Fruit fly (Drosophila melanogaster) whole organism, embryonic: ENCODE measurements around the gene kri.

Experiments
- Atf6 ChIP-seq: fragments of 200-800 bp; sonication (Bioruptor generic); IDR thresholded peaks from 2 replicates; pipeline ENCODE4 v1.3.6; 2022; ENCODE audit warnings: missing biosample characterization, missing genetic modification characterization
- BtbVII ChIP-seq: fragments of 200-800 bp; sonication (Bioruptor generic); optimal IDR thresholded peaks from 3 replicates; lab custom pipeline; 2017; ENCODE audit warnings: missing biosample characterization, mild to moderate bottlenecking, missing genetic modification characterization
- C15 ChIP-seq: fragments of 200-800 bp; sonication (Bioruptor generic); IDR thresholded peaks from 3 replicates; pipeline ENCODE4 v1.3.6; 2022; ENCODE audit warnings: missing biosample characterization, missing genetic modification characterization
- CG10543 ChIP-seq: fragments of 200-800 bp; sonication (Bioruptor generic); optimal IDR thresholded peaks from 3 replicates; lab custom pipeline; 2017; ENCODE audit warnings: missing biosample characterization, mild to moderate bottlenecking, missing genetic modification characterization, moderate library complexity
- CG10979 ChIP-seq: fragments of 200-800 bp; sonication (Bioruptor generic); optimal IDR thresholded peaks from 2 replicates; lab custom pipeline; 2018; ENCODE audit warnings: missing biosample characterization, mild to moderate bottlenecking, missing genetic modification characterization, moderate library complexity
- CG12071 ChIP-seq: fragments of 200-800 bp; sonication (Bioruptor generic); optimal IDR thresholded peaks from 3 replicates; lab custom pipeline; 2018; ENCODE audit warnings: missing biosample characterization, mild to moderate bottlenecking, missing genetic modification characterization
- CG12236 ChIP-seq: fragments of 200-800 bp; sonication (Bioruptor generic); optimal IDR thresholded peaks from 2 replicates; lab custom pipeline; 2016; ENCODE audit warnings: missing biosample characterization, missing genetic modification characterization
- CG13287 ChIP-seq: fragments of 200-800 bp; sonication (Bioruptor generic); IDR thresholded peaks from 2 replicates; pipeline ENCODE4 v1.3.6; 2022; ENCODE audit warnings: missing biosample characterization, missing genetic modification characterization; ENCODE audit not compliant: partially characterized antibody
- CG13894 ChIP-seq: fragments of 200-800 bp; sonication (Bioruptor generic); optimal IDR thresholded peaks from 3 replicates; lab custom pipeline; 2018; ENCODE audit warnings: missing biosample characterization, mild to moderate bottlenecking, missing genetic modification characterization, moderate library complexity
- CG15479 ChIP-seq: fragments of 200-800 bp; sonication (Bioruptor generic); optimal IDR thresholded peaks from 3 replicates; lab custom pipeline; 2019; ENCODE audit warnings: missing biosample characterization, mild to moderate bottlenecking, missing genetic modification characterization, moderate library complexity
- CG17359 ChIP-seq: fragments of 200-800 bp; sonication (Bioruptor generic); optimal IDR thresholded peaks from 3 replicates; lab custom pipeline; 2018; ENCODE audit warnings: missing biosample characterization, mild to moderate bottlenecking, missing genetic modification characterization, moderate library complexity
- CG18599 ChIP-seq: fragments of 200-800 bp; sonication (Bioruptor generic); optimal IDR thresholded peaks from 3 replicates; lab custom pipeline; 2017; ENCODE audit warnings: missing biosample characterization, missing genetic modification characterization, mild to moderate bottlenecking, moderate library complexity, missing genetic modification reagents
- CG34376 ChIP-seq: fragments of 200-800 bp; sonication (Bioruptor generic); optimal IDR thresholded peaks from 2 replicates; lab custom pipeline; 2018; ENCODE audit warnings: missing biosample characterization, mild to moderate bottlenecking, missing genetic modification characterization
- CG4360 ChIP-seq: fragments of 200-800 bp; sonication (Bioruptor generic); IDR thresholded peaks from 2 replicates; pipeline ENCODE4 v1.3.6; 2022; ENCODE audit warnings: missing biosample characterization, missing genetic modification characterization
- CG4730 ChIP-seq: fragments of 200-800 bp; sonication (Bioruptor generic); IDR thresholded peaks from 2 replicates; pipeline ENCODE4 v1.3.6; 2022; ENCODE audit warnings: missing biosample characterization, missing genetic modification characterization
- CG6654 ChIP-seq: fragments of 200-800 bp; sonication (Bioruptor generic); optimal IDR thresholded peaks from 2 replicates; lab custom pipeline; 2017; ENCODE audit warnings: missing biosample characterization, mild to moderate bottlenecking, missing genetic modification characterization
- CG6791 ChIP-seq: fragments of 200-800 bp; sonication (Bioruptor generic); IDR thresholded peaks from 3 replicates; pipeline ENCODE4 v1.3.6; 2022; ENCODE audit warnings: missing biosample characterization, missing genetic modification characterization; ENCODE audit not compliant: partially characterized antibody
- CG6813 ChIP-seq: fragments of 200-800 bp; sonication (Bioruptor generic); optimal IDR thresholded peaks from 2 replicates; lab custom pipeline; 2017; ENCODE audit warnings: missing biosample characterization, missing genetic modification characterization, mild to moderate bottlenecking, moderate library complexity, missing genetic modification reagents
- CG9932 ChIP-seq: fragments of 200-800 bp; sonication (Bioruptor generic); IDR thresholded peaks from 2 replicates; pipeline ENCODE4 v1.3.6; 2022; ENCODE audit warnings: missing biosample characterization, missing genetic modification characterization
- CrebB ChIP-seq: fragments of 200-800 bp; sonication (Bioruptor generic); optimal IDR thresholded peaks from 3 replicates; lab custom pipeline; 2018; ENCODE audit warnings: missing biosample characterization, mild to moderate bottlenecking, missing genetic modification characterization
- Dad ChIP-seq: fragments of 200-800 bp; sonication (Bioruptor generic); optimal IDR thresholded peaks from 3 replicates; lab custom pipeline; 2016; ENCODE audit warnings: missing biosample characterization, missing genetic modification characterization
- Dip3 ChIP-seq: fragments of 200-800 bp; sonication (Bioruptor generic); optimal IDR thresholded peaks from 3 replicates; lab custom pipeline; 2016; ENCODE audit warnings: missing biosample characterization, missing genetic modification characterization
- Drgx ChIP-seq: fragments of 200-800 bp; sonication (Bioruptor generic); IDR thresholded peaks from 2 replicates; pipeline ENCODE4 v1.3.6; 2022; ENCODE audit warnings: missing biosample characterization, missing genetic modification characterization
- Fer1 ChIP-seq: fragments of 200-800 bp; sonication (Bioruptor generic); optimal IDR thresholded peaks from 2 replicates; lab custom pipeline; 2017; ENCODE audit warnings: missing biosample characterization, mild to moderate bottlenecking, missing genetic modification characterization
- Gug ChIP-seq: fragments of 200-800 bp; sonication (Bioruptor generic); IDR thresholded peaks from 4 replicates; pipeline ENCODE4 v1.3.6; 2022; ENCODE audit warnings: missing biosample characterization, missing genetic modification characterization
- HHEX ChIP-seq: fragments of 200-800 bp; sonication (Bioruptor generic); optimal IDR thresholded peaks from 3 replicates; lab custom pipeline; 2017; ENCODE audit warnings: missing biosample characterization, mild to moderate bottlenecking, missing genetic modification characterization, missing genetic modification reagents
- Med ChIP-seq: fragments of 200-800 bp; sonication (Bioruptor generic); peaks from one replicate; lab custom pipeline; 2016; ENCODE audit warnings: missing biosample characterization, missing genetic modification characterization, mild to moderate bottlenecking, inconsistent platforms, moderate library complexity
- NK7.1 ChIP-seq: fragments of 200-800 bp; sonication (Bioruptor generic); optimal IDR thresholded peaks from 3 replicates; lab custom pipeline; 2016; ENCODE audit warnings: missing biosample characterization, missing genetic modification characterization
- Rfx ChIP-seq: fragments of 200-800 bp; sonication (Bioruptor generic); IDR thresholded peaks from 2 replicates; pipeline ENCODE4 v1.3.6; 2022; ENCODE audit warnings: missing biosample characterization, missing genetic modification characterization
- chinmo ChIP-seq: fragments of 200-800 bp; sonication (Bioruptor generic); IDR thresholded peaks from 4 replicates; pipeline ENCODE4 v1.3.6; 2022; ENCODE audit warnings: missing biosample characterization, missing genetic modification characterization; ENCODE audit not compliant: partially characterized antibody
- crol ChIP-seq: fragments of 200-800 bp; sonication (Bioruptor generic); IDR thresholded peaks from 2 replicates; pipeline ENCODE4 v1.3.6; 2022; ENCODE audit warnings: missing biosample characterization, missing genetic modification characterization
- dpn ChIP-seq, 2 experiments: fragments of 200-800 bp; sonication (Bioruptor generic); optimal IDR thresholded peaks; 3 replicates each; lab custom pipeline; 2016; ENCODE audit warnings: missing biosample characterization in 2 of 2, missing genetic modification characterization in 2 of 2
- dysf ChIP-seq: fragments of 200-800 bp; sonication (Bioruptor generic); IDR thresholded peaks from 3 replicates; pipeline ENCODE4 v1.3.6; 2022; ENCODE audit warnings: missing biosample characterization, missing genetic modification characterization
- ewg ChIP-seq: fragments of 200-800 bp; sonication (Bioruptor generic); optimal IDR thresholded peaks from 3 replicates; lab custom pipeline; 2017; ENCODE audit warnings: mild to moderate bottlenecking, missing biosample characterization, missing genetic modification reagents, missing genetic modification characterization
- grn ChIP-seq: fragments of 200-800 bp; sonication (Bioruptor generic); optimal IDR thresholded peaks from 3 replicates; lab custom pipeline; 2017; ENCODE audit warnings: missing biosample characterization, missing genetic modification characterization
- gro ChIP-seq: fragments of 200-800 bp; sonication (Bioruptor generic); optimal IDR thresholded peaks from 2 replicates; lab custom pipeline; 2016; ENCODE audit warnings: missing biosample characterization, missing genetic modification characterization
- hkb ChIP-seq, 2 experiments: fragments of 200-800 bp in 1 of 2; fragments of >200 bp in 1 of 2; sonication (Bioruptor generic) in 1 of 2; IDR thresholded peaks in 1 of 2; optimal IDR thresholded peaks in 1 of 2; 2 replicates each; pipeline versions ENCODE4 v1.3.6 to Lab custom; 2017 to 2022; ENCODE audit warnings: missing biosample characterization in 1 of 2, missing genetic modification characterization in 1 of 2
- lab ChIP-seq: fragments of 200-800 bp; sonication (Bioruptor generic); optimal IDR thresholded peaks from 3 replicates; lab custom pipeline; 2017; ENCODE audit warnings: missing biosample characterization, missing genetic modification characterization, mild to moderate bottlenecking, moderate library complexity, missing genetic modification reagents
- lilli ChIP-seq: fragments of 200-800 bp; sonication (Bioruptor generic); optimal IDR thresholded peaks from 3 replicates; lab custom pipeline; 2016; ENCODE audit warnings: missing biosample characterization, missing genetic modification characterization
- lmd ChIP-seq: fragments of 200-800 bp; sonication (Bioruptor generic); IDR thresholded peaks from 2 replicates; pipeline ENCODE4 v1.3.6; 2022; ENCODE audit warnings: missing biosample characterization, missing genetic modification characterization
- onecut ChIP-seq: fragments of 200-800 bp; sonication (Bioruptor generic); IDR thresholded peaks from 2 replicates; pipeline ENCODE4 v1.3.6; 2022; ENCODE audit warnings: missing biosample characterization, missing genetic modification characterization
- prd ChIP-seq, 3 experiments: fragments of >200 bp in 2 of 3; fragments of 200-800 bp in 1 of 3; sonication (Bioruptor generic) in 1 of 3; optimal IDR thresholded peaks in 2 of 3; IDR thresholded peaks in 1 of 3; 2 replicates in 2 of 3; 3 replicates in 1 of 3; pipeline versions ENCODE4 v1.3.6 to Lab custom; 2017 to 2022; ENCODE audit warnings: missing biosample characterization in 1 of 3, missing genetic modification characterization in 1 of 3
- sd ChIP-seq: fragments of 200-800 bp; sonication (Bioruptor generic); optimal IDR thresholded peaks from 3 replicates; lab custom pipeline; 2018; ENCODE audit warnings: missing biosample characterization, mild to moderate bottlenecking, missing genetic modification characterization, moderate library complexity
- sens-2 ChIP-seq: fragments of 200-800 bp; sonication (Bioruptor generic); IDR thresholded peaks from 2 replicates; pipeline ENCODE4 v1.3.6; 2022; ENCODE audit warnings: missing biosample characterization, missing genetic modification characterization
- sob ChIP-seq: fragments of 200-800 bp; sonication (Bioruptor generic); IDR thresholded peaks from 2 replicates; pipeline ENCODE4 v1.3.6; 2022; ENCODE audit warnings: missing biosample characterization, missing genetic modification characterization
- ssp ChIP-seq: fragments of 200-800 bp; sonication (Bioruptor generic); IDR thresholded peaks from 2 replicates; pipeline ENCODE4 v1.3.6; 2022; ENCODE audit warnings: missing biosample characterization, missing genetic modification characterization
- zen ChIP-seq: fragments of 200-800 bp; sonication (Bioruptor generic); optimal IDR thresholded peaks from 3 replicates; lab custom pipeline; 2018; ENCODE audit warnings: missing biosample characterization, mild to moderate bottlenecking, missing genetic modification characterization, moderate library complexity

Gene kri

DNA sequence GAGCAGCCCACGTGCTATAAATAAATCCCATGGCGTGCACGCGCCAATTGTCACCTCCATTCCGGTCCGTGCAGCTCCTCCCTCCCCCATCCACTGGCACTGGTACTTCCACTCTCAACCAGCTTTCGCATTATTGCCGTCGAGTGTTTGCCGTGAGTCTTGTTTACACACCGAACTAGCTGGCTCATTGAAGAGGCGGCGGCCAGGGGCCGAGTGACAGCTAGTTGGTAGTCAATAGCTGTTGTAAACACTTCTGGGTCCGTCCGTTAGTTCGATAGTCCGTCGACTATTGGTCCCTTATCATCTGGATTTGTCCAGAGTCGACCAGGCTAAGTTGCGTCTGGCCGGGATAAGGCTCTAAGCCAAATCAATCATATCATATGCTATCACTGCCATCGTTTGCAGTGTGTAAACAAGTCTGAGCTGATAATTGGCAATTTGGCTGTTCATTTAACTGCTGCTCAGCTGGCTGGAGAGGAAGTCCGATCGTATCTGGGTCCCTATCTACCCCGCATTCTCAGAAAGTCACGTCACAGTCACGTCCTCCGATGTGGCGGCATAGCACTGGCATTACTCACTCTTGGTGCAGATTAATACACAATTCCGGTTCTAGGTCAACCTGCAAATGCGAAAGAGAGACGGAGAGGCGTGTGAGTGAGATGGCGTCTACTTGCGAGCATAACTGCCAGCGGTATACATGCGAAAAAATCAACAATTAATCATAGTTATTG is 3.2 kb upstream of the kri start:
- peak; percentile 60 for TF ChIP-seq Drgx
- TF ChIP-seq chinmo (GFP tag; lab: Robert Waterston, UW), result peak; percentile 45; the same call in 1 of the 4 replicates
- peak; percentile 45 for TF ChIP-seq Atf6 (GFP tag; lab: Robert Waterston, UW)
- TF ChIP-seq zen (tag; lab: Kevin White, UChicago), result peak; percentile 25
- TF ChIP-seq lilli (GFP tag; lab: Kevin White, UChicago), result peak; percentile 1
- peak; percentile 5 for TF ChIP-seq BtbVII (GFP tag; lab: Kevin White, UChicago)
- peak in 1 of 2 experiments; percentile 10 for TF ChIP-seq dpn (GFP tag; optimal IDR thresholded peaks at IDR 0.05; lab: Kevin White, UChicago)
- 0 out of 2 replicates have a peak, but pooled peaks have one; percentile 13 for TF ChIP-seq lmd
- no peak for TF ChIP-seq CG13894 (tag; lab: Kevin White, UChicago)
- no peak for TF ChIP-seq CG6654
- peak; percentile 45 for TF ChIP-seq CG18599 (GFP tag; lab: Kevin White, UChicago)
- peak; percentile 3 for TF ChIP-seq CG12236 (GFP tag; lab: Kevin White, UChicago)
- TF ChIP-seq Rfx (GFP tag; lab: Robert Waterston, UW), result 0 out of 2 replicates have a peak, but pooled peaks have one; percentile 43
- TF ChIP-seq NK7.1 (GFP tag; lab: Kevin White, UChicago), result peak; percentile 6
- 0 out of 2 replicates have a peak, but pooled peaks have one; percentile 10 for TF ChIP-seq CG4360 (GFP tag; lab: Robert Waterston, UW)
- peak; percentile 33; the same call in 1 of the 3 replicates for TF ChIP-seq dysf (GFP tag; lab: Robert Waterston, UW)
- TF ChIP-seq Dip3 (GFP tag; lab: Kevin White, UChicago), result no peak
- TF ChIP-seq Gug (GFP tag; lab: Robert Waterston, UW), result no peak
- TF ChIP-seq prd (optimal IDR thresholded peaks at IDR 0.05; lab: Kevin White, UChicago), result no peak
- TF ChIP-seq prd (GFP tag; IDR thresholded peaks at IDR 0.05; lab: Robert Waterston, UW), result 0 out of 3 replicates have a peak, but pooled peaks have one; percentile 20
- no peak for TF ChIP-seq CG4730 (GFP tag; lab: Robert Waterston, UW)
- TF ChIP-seq Fer1 (GFP tag; lab: Kevin White, UChicago), result peak; percentile 61
- TF ChIP-seq gro (GFP tag; lab: Kevin White, UChicago), result peak; percentile 9
- TF ChIP-seq ssp (GFP tag; lab: Robert Waterston, UW), result no peak
- TF ChIP-seq sd (tag; lab: Kevin White, UChicago), result peak; percentile 59
- TF ChIP-seq CG10979 (tag; lab: Kevin White, UChicago), result no peak
- no peak for TF ChIP-seq Dad (GFP tag; lab: Kevin White, UChicago)
- TF ChIP-seq onecut (GFP tag; lab: Robert Waterston, UW), result 0 out of 2 replicates have a peak, but pooled peaks have one; percentile 17
- TF ChIP-seq CG34376 (GFP tag; lab: Kevin White, UChicago), result peak; percentile 58
- peak; percentile 50 for TF ChIP-seq CG6813 (GFP tag; lab: Kevin White, UChicago)
- TF ChIP-seq CG6791, result no peak
- no peak for TF ChIP-seq CrebB (tag; lab: Kevin White, UChicago)
- TF ChIP-seq lab (GFP tag; lab: Kevin White, UChicago), result peak; percentile 48
- peak; percentile 37; the same call in 1 of the 2 replicates for TF ChIP-seq crol (GFP tag; lab: Robert Waterston, UW)
- TF ChIP-seq CG17359, result peak; percentile 1
- no peak for TF ChIP-seq CG13287 (GFP tag; lab: Robert Waterston, UW)
- TF ChIP-seq ewg (GFP tag; lab: Kevin White, UChicago), result no peak
- peak; percentile 81 for TF ChIP-seq CG15479
- no peak for TF ChIP-seq hkb (optimal IDR thresholded peaks at IDR 0.05; lab: Kevin White, UChicago)
- peak; percentile 31; the same call in 1 of the 2 replicates for TF ChIP-seq hkb (GFP tag; IDR thresholded peaks at IDR 0.05; lab: Robert Waterston, UW)
- TF ChIP-seq Med (GFP tag; lab: Kevin White, UChicago), result peak; percentile 75
- peak; percentile 25 for TF ChIP-seq CG12071
- TF ChIP-seq grn, result peak; percentile 39
- TF ChIP-seq sens-2, result no peak
- peak; percentile 4 for TF ChIP-seq CG10543
- 0 out of 3 replicates have a peak, but pooled peaks have one; percentile 33 for TF ChIP-seq C15 (GFP tag; lab: Robert Waterston, UW)
- TF ChIP-seq CG9932, result no peak
- TF ChIP-seq sob, result 0 out of 2 replicates have a peak, but pooled peaks have one; percentile 47
- peak; percentile 46 for TF ChIP-seq HHEX (GFP tag; lab: Kevin White, UChicago)
